Fruit fly (Drosophila melanogaster) S2 (cell line): ENCODE measurements around the gene tefu.
A peak's percentile ranks its signal among the peaks of the same experiment; 100 is the strongest.

ENCODE experiments used
- CG8478 ChIP-seq: fragments of >200 bp; optimal IDR thresholded peaks from 2 replicates; lab custom pipeline; 2018
- CTCF ChIP-seq, 2 experiments: fragments of >200 bp; optimal IDR thresholded peaks; 2 replicates each; lab custom pipeline; 2018

Gene tefu

DNA sequence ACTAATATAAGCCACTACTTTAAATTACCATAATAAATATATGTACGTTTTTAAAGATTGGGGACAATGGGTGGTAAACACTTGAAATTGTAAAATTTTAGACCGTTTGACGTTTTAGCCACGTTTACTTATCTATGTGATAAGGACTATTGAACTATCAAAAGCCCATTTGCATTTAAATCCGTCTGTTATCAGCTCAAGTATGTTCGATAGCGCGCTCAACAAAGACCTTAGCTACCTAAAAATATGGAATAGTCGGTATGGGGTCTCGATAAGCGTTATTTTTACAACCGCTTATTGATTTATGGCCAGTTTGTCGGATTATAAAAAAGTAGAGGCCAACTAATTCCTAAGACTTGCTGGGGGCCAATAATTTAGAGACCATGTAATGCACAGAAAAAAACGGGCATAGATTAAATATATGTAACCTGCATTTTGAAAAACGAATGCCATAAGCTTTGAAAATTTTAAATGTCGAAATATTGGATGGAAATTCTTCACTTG lies 10.3 kb downstream of the tefu start:
- TF ChIP-seq CTCF (optimal IDR thresholded peaks at IDR 0.05; lab: Kevin White, UChicago), result no peak

DNA sequence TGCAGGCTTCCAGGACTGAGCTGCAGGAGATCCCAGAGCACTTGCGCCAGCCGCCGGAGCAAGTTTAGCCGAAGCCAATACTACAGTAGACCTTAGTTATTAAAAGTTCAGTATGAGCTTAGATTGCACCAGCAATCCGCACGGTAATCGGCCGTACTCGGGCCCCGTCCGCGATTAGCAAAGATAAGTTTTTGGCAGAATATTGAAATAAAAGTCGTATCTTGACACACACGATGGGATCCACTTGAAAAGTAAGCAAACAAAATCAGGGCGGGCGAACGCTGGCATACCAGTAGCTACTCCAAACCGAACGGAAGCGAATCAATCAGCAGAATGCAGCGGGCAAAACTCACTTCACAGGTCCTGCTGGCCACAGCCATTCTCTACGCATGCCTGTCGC lies 11.8 kb downstream of the tefu start, which contains the start of gene CG34316:
CG34316 (plus strand) TSS at position 301 of the 400 bp plus-strand sequence.
- TF ChIP-seq CTCF (optimal IDR thresholded peaks at IDR 0.05; lab: Kevin White, UChicago) (no peak), CG8478 (lab: Kevin White, UChicago) (no peak)

DNA sequence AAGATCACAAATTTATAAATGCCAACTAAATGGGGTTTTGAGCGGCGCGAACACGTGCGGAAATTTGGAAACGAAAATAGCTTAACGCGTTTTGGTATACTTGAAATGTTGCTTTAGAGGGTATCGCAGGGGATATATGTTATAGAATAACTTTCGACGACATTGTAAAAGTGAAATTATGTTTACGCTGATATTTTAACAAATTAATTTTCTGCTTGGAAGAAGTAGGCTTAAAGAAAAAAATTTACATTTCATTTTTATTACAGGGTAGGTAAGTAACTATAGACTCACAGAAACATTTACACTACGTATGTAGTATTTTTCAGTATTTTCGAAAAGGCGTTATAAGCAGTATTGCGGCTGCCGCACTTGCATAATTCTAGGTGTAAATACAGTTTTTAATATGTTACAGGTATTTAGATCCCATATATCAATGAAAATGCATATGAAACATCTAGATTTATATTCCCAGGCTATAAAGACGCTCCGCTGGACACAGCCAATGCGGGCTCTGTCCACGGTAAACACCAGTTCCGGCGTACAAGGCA lies 12.6 kb downstream of the tefu start, which contains the start of the genes Art3 and mRpS10:
Art3 (minus strand) TSS at position 80 of the 548 bp plus-strand sequence.
mRpS10 (plus strand) TSS at position 337 of the 548 bp plus-strand sequence.
- TF ChIP-seq CTCF (optimal IDR thresholded peaks at IDR 0.05; lab: Kevin White, UChicago), result no peak
- TF ChIP-seq CG8478 (lab: Kevin White, UChicago), result no peak

DNA sequence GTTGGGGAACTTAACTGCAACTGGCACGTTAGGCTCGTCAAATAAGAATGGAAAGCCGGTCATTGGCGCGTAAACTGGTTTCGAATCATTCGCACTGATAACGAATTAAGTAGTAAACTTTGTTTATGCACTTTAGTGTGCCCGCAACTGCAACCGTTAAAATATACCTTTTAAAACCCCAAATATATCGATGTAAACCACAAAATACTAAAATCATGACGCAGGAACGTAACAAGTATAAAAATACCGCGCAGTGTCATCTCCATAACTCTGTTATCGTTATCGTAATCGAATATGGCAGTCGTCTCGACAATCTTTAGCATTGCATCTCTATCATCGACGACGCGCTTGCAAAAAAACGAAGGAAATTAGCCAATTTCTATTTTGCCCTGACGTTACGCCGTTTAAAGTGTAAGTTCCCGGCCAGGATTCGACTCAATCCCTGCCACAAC lies 16.7 kb downstream of the tefu start, which contains the start of the genes CG31344 and Caf1-55:
CG31344 (minus strand) TSS at position 51 of the 452 bp plus-strand sequence.
Caf1-55 (plus strand) TSS at position 298 of the 452 bp plus-strand sequence.
- no peak for TF ChIP-seq CG8478 (lab: Kevin White, UChicago)
- TF ChIP-seq CTCF (optimal IDR thresholded peaks at IDR 0.05; lab: Kevin White, UChicago), result no peak

DNA sequence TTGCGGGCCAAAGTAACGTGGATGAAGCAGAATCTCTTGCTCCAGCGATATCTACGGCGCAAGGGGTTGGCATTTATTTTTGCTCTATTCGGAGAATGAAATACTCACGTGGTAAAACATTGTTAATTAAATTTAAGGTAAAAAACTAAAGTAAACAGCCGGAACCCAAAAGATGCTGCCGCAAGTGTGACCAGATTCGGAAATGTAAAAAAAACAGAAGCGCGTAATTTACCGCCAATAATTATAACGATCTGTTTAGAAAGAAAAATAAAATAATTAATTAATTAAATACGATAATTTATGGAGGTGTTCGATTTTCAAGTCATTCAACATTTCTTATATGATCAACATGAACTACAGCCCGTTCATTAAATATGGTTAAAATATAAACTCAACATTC lies 19.1 kb downstream of the tefu start, which contains the start of gene Polr2G:
Polr2G (minus strand) TSS at position 208 of the 400 bp plus-strand sequence.
- TF ChIP-seq CG8478 (lab: Kevin White, UChicago), result no peak
- no peak for TF ChIP-seq CTCF (optimal IDR thresholded peaks at IDR 0.05; lab: Kevin White, UChicago)

DNA sequence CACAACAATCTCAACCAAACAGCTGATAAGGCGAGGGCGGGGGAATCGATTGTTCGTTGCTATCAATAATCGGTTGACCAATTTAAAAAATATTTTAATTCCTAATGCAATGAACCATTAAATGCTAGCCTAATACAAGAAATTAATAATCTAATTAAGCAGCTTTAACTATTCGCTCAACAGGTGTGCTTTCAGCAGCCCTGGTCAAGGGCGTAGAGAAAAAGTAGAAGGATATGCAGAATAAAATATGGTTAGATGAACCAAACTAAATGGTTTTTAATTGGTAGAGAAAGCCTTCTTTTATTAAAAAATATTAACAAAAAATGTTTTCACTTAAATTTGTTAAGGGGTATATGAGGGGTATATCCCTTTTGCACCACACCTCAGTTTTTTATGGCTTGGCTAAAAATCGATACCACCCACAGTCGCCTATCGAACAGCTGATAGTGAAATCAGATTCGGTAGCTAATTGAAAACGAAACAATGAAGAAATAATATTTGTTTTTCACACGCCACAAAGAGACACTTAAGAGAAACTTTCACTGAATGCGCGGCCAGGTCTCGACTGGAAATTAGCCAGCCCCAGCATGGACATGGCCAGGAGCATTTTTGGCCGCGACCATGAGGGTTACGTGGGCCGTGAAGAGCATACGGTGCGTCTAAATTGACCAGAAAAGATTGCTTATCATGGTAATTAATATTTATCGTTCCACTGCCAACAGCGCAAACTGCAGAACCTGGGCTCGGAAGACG lies 23.0 kb downstream of the tefu start, which contains the start of the genes SIDL and CG12241:
SIDL (minus strand) TSS at position 51 of the 753 bp plus-strand sequence.
CG12241 (plus strand) TSS at position 433 of the 753 bp plus-strand sequence.
- no peak for TF ChIP-seq CTCF (optimal IDR thresholded peaks at IDR 0.05; lab: Kevin White, UChicago)
- no peak for TF ChIP-seq CG8478 (lab: Kevin White, UChicago)

DNA sequence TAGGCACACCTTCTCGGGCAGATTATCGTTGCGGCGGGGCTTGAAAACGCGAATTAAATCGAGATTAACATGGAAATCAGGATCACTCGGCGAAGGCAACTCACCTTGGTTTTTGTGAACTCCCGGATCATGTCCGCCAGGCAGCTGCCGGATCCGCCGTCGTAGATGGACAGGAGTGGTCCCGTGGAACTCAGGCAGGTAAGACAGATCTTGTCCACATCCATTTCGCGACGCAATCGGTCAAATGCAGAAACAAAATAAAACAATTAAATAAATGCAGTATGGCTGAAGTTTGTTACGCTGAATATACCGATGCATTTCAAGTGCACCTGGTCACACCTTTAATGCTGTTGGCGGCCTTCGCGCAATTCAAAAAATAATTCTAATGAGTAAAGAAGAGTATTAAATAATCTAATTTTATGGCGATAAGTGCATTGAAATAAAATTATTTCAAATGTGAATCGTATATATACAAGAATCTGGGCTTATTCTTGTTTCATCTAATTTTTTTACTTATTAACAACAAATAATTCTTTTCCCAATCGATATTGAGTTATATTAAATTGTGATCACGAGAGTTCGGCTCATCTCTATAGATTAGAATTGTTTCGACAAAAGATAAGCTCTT lies 28.6 kb downstream of the tefu start, which contains the start of the genes CG6654 and CG4210:
CG6654 (minus strand) TSS at position 297 of the 628 bp plus-strand sequence.
CG4210 (plus strand) TSS at position 613 of the 628 bp plus-strand sequence.
- no peak for TF ChIP-seq CTCF (optimal IDR thresholded peaks at IDR 0.05; lab: Kevin White, UChicago)
- TF ChIP-seq CG8478 (lab: Kevin White, UChicago), result no peak

DNA sequence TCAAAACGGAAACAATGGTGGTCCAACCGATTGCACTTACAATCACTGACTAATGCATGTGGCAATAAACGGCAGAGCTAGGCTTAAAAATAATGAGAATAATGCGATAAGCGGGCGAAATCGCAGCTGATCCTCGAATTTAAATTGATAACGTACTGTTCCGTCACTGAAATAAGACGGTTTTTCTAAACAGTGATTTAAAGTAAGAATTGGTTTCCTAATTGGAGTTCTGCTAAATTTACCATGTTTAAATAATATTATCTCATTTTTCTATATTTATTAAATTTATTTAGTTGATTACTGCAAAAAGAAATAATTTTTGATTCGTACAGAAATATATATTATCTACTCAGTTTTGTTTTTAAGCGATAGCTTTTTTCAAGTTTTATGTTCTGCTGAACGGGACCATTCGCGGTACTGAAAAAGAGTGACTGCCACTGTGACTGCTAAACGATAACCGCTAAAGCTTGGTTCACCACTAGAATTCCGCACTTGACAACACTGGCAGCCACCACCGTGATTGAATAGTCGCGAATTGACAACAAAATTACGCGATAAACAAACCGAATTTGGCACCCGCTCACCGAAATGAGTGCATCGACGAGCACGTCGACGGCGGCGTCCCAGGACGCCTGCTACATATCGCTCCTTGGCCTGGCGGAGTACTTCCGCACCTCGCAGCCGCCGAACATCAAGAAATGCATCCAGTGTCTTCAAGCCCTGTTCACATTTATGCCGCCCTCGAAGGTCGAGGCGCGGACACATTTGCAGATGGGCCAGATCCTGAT lies 33.1 kb downstream of the tefu start, which contains the start of the genes Spn88Eb and Mau2:
Spn88Eb (minus strand) TSS at position 51 of the 788 bp plus-strand sequence.
Mau2 (plus strand) TSS at position 493 of the 788 bp plus-strand sequence.
- peak in 1 of 2 experiments; percentile 24 for TF ChIP-seq CTCF (optimal IDR thresholded peaks at IDR 0.05; lab: Kevin White, UChicago)
- no peak for TF ChIP-seq CG8478 (lab: Kevin White, UChicago)

DNA sequence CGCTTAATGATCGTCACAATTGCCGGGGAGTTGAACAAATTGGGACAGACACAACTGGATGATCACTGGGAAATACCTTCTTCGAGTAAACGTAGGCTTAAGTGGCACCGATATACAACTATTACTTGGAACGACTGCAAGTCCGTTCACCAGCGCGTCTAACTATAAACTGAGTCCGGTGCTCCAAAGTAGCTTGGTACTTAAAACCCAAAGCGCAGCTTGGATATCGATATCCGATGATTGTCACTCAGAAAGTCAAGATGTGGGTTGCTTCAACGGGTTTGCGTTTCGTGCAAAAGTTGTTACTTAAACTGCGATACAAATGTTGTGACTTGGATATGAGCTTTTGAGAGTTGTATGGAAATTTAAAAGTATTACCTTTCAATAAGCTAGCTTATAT lies 35.8 kb downstream of the tefu start, which contains the start of gene Spn88Ea:
Spn88Ea (minus strand) TSS at position 175 of the 400 bp plus-strand sequence.
- no peak for TF ChIP-seq CTCF (optimal IDR thresholded peaks at IDR 0.05; lab: Kevin White, UChicago)
- TF ChIP-seq CG8478 (lab: Kevin White, UChicago), result no peak

DNA sequence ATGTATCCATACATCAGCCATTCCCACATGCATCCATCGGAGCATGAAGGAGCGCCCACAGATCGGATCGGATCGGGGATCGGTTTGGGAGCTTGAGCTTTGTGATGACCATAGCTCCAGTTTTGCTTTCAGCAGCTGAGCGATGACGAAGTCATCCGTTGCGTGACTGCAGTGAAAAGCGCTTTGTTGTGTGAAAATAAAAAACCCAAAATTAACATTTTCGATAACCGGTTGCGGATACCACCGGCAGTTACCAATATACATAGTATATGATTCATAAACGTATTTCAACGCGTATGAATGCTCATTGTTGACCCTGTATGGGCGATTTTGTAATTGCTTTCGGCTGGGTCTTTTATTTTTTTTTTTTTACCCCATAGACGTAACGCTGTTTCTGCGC lies 36.8 kb downstream of the tefu start:
- TF ChIP-seq CTCF (optimal IDR thresholded peaks at IDR 0.05; lab: Kevin White, UChicago) (no peak), CG8478 (lab: Kevin White, UChicago) (no peak)

DNA sequence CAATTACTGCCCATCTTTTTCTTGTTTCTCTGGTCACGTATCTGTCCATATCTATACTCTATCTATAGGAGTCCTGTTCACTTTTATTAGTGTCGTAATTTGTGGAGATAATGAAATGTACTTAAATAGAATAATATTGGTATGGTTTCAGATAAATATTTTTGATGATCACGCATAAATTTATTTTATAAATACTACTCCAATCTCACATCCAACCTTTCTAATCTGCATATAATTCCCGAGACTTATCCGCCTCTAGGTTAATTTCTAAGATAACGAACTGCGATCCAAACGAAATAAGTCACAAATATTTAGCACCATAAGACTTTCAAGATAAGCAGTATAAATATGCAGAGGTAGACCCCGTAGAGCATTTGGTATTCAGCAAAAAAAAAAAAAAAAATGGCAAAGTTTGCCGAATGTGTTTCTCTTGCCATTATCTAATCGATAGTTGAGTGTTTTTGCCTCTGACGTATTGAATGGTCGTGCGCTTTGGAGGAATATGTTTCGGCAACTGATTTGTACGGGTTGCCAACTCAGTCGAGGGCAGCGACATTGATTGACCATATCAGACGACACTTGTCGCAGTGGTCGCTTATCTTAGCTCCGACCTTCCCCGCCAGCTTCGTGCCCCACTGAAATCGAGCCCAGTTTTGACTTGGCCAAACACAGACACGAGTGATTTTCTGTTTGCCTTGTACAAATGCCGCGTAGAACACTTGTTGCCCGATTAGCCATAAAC lies 43.8 kb downstream of the tefu start:
- TF ChIP-seq CG8478 (lab: Kevin White, UChicago) (no peak), CTCF (optimal IDR thresholded peaks at IDR 0.05; lab: Kevin White, UChicago) (no peak)

DNA sequence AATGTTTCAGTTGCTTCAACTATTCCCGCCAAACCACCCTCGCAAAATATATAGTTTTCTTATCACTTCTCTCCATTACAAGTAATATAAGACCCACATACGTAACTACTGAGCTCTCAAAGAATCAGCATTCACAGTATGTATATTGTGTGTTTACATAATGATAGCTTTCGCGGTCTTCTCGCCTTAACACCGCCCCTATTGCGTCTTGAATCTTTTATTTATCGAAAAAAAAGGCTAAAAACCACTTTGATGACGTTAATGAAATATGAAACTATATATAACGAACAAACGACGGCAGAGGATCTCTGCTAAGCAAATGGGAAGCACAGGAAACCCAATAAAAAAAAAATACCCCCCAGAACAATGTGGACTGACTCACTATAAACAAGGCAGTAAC lies 44.7 kb downstream of the tefu start:
- no peak for TF ChIP-seq CTCF (optimal IDR thresholded peaks at IDR 0.05; lab: Kevin White, UChicago)
- no peak for TF ChIP-seq CG8478 (lab: Kevin White, UChicago)
